Worm (Caenorhabditis elegans): Measurements from ENCODE around the gene F54C9.7.

Gene F54C9.7

DNA sequence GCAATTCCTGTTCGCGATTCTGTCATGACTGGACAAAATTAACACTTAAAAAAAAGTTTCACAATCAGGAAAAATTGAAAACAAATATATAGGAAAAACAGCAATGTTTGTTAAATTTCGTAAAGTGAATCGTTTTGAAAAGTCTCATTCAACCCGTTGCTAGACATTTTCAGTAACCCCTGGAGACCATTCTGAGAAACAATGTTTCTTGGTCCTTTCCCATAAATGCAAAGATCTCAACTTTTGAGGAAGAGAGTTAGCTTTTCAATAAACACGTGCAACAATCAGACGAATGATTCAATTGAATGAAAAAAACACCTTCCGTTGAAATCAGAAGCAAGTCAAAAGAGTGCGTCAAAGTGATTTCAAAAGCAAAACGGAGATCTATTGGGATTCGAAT lies 36.9 kb downstream of the F54C9.7 start, which contains the start of gene F28C6.9:
TSS of gene F28C6.9 (minus strand) at position 101 of the 400 bp plus-strand sequence.
- TF ChIP-seq B0310.2 (tag; optimal IDR thresholded peaks at IDR 0.05) (no peak), F13C5.2 (tag; optimal IDR thresholded peaks at IDR 0.05) (no peak), ets-7 (tag; optimal IDR thresholded peaks at IDR 0.05) (no peak), scrt-1 (GFP tag; IDR thresholded peaks at IDR 0.05) (no peak), tbx-11 (GFP tag; IDR thresholded peaks at IDR 0.05) (no peak)

DNA sequence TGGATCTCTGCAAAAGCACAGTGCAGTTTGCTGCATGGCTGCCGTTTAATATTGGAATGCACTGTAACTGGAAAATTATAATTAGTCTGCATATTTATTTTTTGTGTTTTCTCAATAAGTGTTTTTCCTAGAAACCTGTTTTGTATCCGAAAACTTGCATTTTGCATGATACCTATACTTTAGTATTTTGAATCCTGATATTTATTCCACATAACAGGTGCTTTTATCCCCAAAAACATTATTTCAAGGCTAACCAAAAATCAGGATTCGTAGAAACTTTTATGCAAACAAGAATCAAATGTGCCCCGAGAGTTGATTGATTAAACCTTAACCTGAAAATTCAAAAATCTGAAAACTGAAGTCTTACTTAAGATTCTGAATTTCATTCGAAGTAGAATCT lies 37.4 kb downstream of the F54C9.7 start:
- TF ChIP-seq hmg-4 (GFP tag; optimal IDR thresholded peaks at IDR 0.05) (no peak), ceh-13 (GFP tag; optimal IDR thresholded peaks at IDR 0.05) (no peak), hnd-1 (tag; optimal IDR thresholded peaks at IDR 0.05) (no peak), pes-1 (GFP tag; IDR thresholded peaks at IDR 0.05) (no peak), B0310.2 (tag; optimal IDR thresholded peaks at IDR 0.05) (no peak), ama-1 (optimal IDR thresholded peaks at IDR 0.05) (no peak), flt-1 (GFP tag; IDR thresholded peaks at IDR 0.05) (no peak), ets-7 (tag; optimal IDR thresholded peaks at IDR 0.05) (no peak), aly-1 (tag; optimal IDR thresholded peaks at IDR 0.05) (no peak), tra-4 (tag; optimal IDR thresholded peaks at IDR 0.05) (no peak), ceh-36 (tag; optimal IDR thresholded peaks at IDR 0.05) (no peak), tbx-37 (GFP tag; conservative IDR thresholded peaks at IDR 0.05) (no peak), F13C5.2 (tag; optimal IDR thresholded peaks at IDR 0.05) (no peak), hmbx-1 (tag; optimal IDR thresholded peaks at IDR 0.05) (no peak), scrt-1 (GFP tag; IDR thresholded peaks at IDR 0.05) (no peak)

DNA sequence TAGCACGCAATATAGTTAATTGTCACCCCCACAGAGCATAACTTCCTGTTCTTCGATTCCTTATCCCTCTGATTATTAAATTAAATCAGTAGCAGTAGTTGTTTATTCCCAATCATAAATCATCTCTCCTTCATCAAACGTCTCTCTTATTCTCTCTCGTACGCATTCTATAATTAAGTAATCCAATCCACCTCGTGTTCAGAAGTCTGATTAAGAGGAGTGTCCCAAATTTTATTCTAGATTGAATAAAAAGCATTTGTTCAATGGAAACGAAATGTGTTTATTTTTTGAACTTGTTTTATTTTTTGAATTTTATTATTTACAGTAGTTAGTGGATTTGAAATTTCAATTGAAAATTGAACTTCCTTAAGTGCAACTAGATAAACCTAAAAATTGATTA lies 38.2 kb downstream of the F54C9.7 start:
- TF ChIP-seq scrt-1 (GFP tag; IDR thresholded peaks at IDR 0.05) (no peak), sea-1 (GFP tag; conservative IDR thresholded peaks at IDR 0.05) (no peak)

DNA sequence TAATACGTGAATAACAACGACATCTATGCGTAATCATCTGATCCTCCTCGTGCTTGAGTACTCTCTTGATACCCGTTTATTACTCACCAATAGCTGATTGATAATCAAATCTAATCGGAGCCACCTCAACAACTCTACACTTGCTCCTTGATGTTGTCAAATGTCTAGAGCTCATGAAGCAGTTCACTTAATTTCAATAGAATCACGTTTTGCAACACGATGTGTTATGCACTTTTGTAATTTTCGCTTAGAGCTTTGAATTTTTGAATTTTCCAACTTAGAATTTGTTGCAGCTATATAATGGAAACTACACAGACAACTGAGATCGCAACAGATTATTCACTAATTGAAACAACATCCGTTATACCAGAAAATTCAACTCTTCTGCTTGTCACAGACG lies 39.3 kb downstream of the F54C9.7 start, which contains the start of gene T22C8.1:
TSS of gene T22C8.1 (plus strand) at position 301 of the 400 bp plus-strand sequence.
- TF ChIP-seq scrt-1 (GFP tag; IDR thresholded peaks at IDR 0.05) (no peak), ceh-36 (tag; optimal IDR thresholded peaks at IDR 0.05) (no peak), F13C5.2 (tag; optimal IDR thresholded peaks at IDR 0.05) (no peak), sea-1 (GFP tag; conservative IDR thresholded peaks at IDR 0.05) (no peak), hmbx-1 (tag; optimal IDR thresholded peaks at IDR 0.05) (no peak), ets-7 (tag; optimal IDR thresholded peaks at IDR 0.05) (no peak), ama-1 (optimal IDR thresholded peaks at IDR 0.05) (no peak), pes-1 (GFP tag; IDR thresholded peaks at IDR 0.05) (no peak), flt-1 (GFP tag; IDR thresholded peaks at IDR 0.05) (no peak)

DNA sequence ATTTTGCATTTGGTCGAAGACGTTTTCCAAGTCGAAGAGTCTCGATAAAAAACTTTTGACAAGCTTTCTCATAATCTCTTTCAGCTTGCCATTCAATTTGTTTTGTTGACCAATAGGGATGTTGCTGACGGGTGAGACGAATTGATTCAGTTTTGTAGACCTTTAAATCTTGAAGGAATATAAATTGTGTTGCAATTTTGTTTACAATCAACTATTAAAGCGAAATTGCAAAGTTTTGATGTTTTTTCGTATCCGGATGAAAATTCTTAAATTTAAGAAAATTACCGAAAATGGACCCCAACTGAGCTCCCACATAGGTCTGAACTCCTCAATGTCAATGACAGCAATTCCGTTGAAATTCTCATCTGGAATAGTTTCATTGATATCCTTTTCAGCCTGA lies 43.0 kb downstream of the F54C9.7 start:
- TF ChIP-seq tra-4 (tag; optimal IDR thresholded peaks at IDR 0.05) (no peak), scrt-1 (GFP tag; IDR thresholded peaks at IDR 0.05) (no peak), ceh-36 (tag; optimal IDR thresholded peaks at IDR 0.05) (no peak), B0310.2 (tag; optimal IDR thresholded peaks at IDR 0.05) (no peak), flt-1 (GFP tag; IDR thresholded peaks at IDR 0.05) (no peak), tbx-11 (GFP tag; IDR thresholded peaks at IDR 0.05) (no peak), pes-1 (GFP tag; IDR thresholded peaks at IDR 0.05) (no peak), F13C5.2 (tag; optimal IDR thresholded peaks at IDR 0.05) (no peak), hmbx-1 (tag; optimal IDR thresholded peaks at IDR 0.05) (no peak), ama-1 (optimal IDR thresholded peaks at IDR 0.05) (no peak), ceh-13 (GFP tag; optimal IDR thresholded peaks at IDR 0.05) (no peak), tbx-37 (GFP tag; conservative IDR thresholded peaks at IDR 0.05) (no peak), hmg-4 (GFP tag; optimal IDR thresholded peaks at IDR 0.05) (no peak), hnd-1 (tag; optimal IDR thresholded peaks at IDR 0.05) (no peak), ets-7 (tag; optimal IDR thresholded peaks at IDR 0.05) (no peak), sea-1 (GFP tag; conservative IDR thresholded peaks at IDR 0.05) (no peak), aly-1 (tag; optimal IDR thresholded peaks at IDR 0.05) (no peak)

DNA sequence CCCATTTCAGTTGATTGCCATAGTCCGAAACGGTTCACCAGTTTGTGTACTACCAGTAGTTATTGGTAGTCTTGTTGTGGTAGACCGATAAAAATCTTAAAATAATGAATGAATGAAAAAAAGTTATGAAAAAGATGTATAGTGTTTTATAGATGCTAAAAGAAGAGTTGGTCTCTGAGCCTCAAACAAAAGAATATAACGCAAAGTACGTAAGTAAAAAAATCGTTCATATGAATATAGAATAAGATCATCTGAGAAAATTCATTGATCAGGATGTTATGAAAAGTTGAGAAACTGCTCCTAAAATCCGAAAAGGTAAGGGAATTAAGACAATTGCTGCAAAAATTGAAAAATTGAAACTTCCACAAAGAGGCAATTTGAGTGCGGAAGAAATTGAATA lies 44.4 kb downstream of the F54C9.7 start, which contains the start of gene chhy-1:
TSS of gene chhy-1 (minus strand) at position 101 of the 400 bp plus-strand sequence.
- TF ChIP-seq tbx-11 (GFP tag; IDR thresholded peaks at IDR 0.05) (no peak), pes-1 (GFP tag; IDR thresholded peaks at IDR 0.05) (no peak), flt-1 (GFP tag; IDR thresholded peaks at IDR 0.05) (no peak), ets-7 (tag; optimal IDR thresholded peaks at IDR 0.05) (no peak), B0310.2 (tag; optimal IDR thresholded peaks at IDR 0.05) (no peak), ceh-36 (tag; optimal IDR thresholded peaks at IDR 0.05) (no peak), hmg-4 (GFP tag; optimal IDR thresholded peaks at IDR 0.05) (no peak)

DNA sequence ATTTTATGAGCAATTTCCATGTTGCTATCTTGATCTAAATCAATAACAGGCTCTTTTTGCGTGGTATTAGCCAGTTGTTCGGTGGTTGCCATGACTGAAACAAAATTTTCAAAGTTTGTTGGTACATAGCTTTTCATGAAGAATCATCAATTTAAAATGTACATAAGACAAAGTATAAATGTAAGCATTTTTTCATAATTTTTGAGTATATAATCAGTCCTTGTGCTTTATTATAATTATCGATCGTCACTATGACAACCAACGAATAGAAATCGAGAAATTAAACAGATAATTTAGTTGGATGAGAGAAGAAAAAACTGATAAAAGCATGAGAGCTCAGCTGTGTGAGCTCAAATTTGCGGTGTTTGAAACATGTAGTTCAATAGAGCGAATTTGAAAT lies 48.7 kb downstream of the F54C9.7 start, which contains the start of gene T22C8.3:
TSS of gene T22C8.3 (minus strand) at position 101 of the 400 bp plus-strand sequence.
- TF ChIP-seq hmg-4 (GFP tag; optimal IDR thresholded peaks at IDR 0.05) (no peak), B0310.2 (tag; optimal IDR thresholded peaks at IDR 0.05) (no peak), flt-1 (GFP tag; IDR thresholded peaks at IDR 0.05) (no peak), hnd-1 (tag; optimal IDR thresholded peaks at IDR 0.05) (no peak), pes-1 (GFP tag; IDR thresholded peaks at IDR 0.05) (no peak), tbx-37 (GFP tag; conservative IDR thresholded peaks at IDR 0.05) (no peak), ceh-13 (GFP tag; optimal IDR thresholded peaks at IDR 0.05) (no peak), ama-1 (optimal IDR thresholded peaks at IDR 0.05) (no peak), tbx-11 (GFP tag; IDR thresholded peaks at IDR 0.05) (no peak), F13C5.2 (tag; optimal IDR thresholded peaks at IDR 0.05) (no peak), ets-7 (tag; optimal IDR thresholded peaks at IDR 0.05) (no peak), hmbx-1 (tag; optimal IDR thresholded peaks at IDR 0.05) (no peak), ceh-36 (tag; optimal IDR thresholded peaks at IDR 0.05) (no peak), sea-1 (GFP tag; conservative IDR thresholded peaks at IDR 0.05) (no peak), tra-4 (tag; optimal IDR thresholded peaks at IDR 0.05) (no peak)

DNA sequence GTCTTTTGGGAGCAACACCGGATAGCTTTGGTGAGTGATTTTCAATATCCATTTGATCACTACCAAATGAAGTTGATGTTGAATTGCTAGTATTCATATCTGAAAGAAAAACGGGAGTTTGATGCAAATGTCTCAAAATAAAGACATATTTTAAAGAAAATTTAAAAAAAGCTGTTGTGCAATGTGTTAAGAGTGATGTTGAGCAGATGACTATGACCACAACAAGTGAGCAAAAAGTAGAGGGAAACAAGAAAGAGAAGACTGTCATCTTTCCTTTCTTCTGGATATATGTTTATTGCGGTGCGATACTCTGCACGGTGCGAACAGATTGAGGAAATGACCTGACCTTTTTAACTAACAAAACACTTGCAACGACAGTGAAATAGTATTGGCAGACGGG lies 50.3 kb downstream of the F54C9.7 start, which contains the start of gene T22C8.4:
TSS of gene T22C8.4 (minus strand) at position 101 of the 400 bp plus-strand sequence.
- no peak for TF ChIP-seq aly-1 (tag; optimal IDR thresholded peaks at IDR 0.05)
- TF ChIP-seq ceh-36 (tag; optimal IDR thresholded peaks at IDR 0.05) = no peak
- TF ChIP-seq flt-1 (GFP tag; IDR thresholded peaks at IDR 0.05) = no peak
- no peak for TF ChIP-seq hnd-1 (tag; optimal IDR thresholded peaks at IDR 0.05)
- TF ChIP-seq ama-1 (optimal IDR thresholded peaks at IDR 0.05) = no peak
- TF ChIP-seq ceh-13 (GFP tag; optimal IDR thresholded peaks at IDR 0.05) = no peak
- TF ChIP-seq scrt-1 (GFP tag; IDR thresholded peaks at IDR 0.05) = no peak
- TF ChIP-seq ets-7 (tag; optimal IDR thresholded peaks at IDR 0.05) = no peak
- no peak for TF ChIP-seq tra-4 (tag; optimal IDR thresholded peaks at IDR 0.05)
- TF ChIP-seq F13C5.2 (tag; optimal IDR thresholded peaks at IDR 0.05) = no peak
- no peak for TF ChIP-seq pes-1 (GFP tag; IDR thresholded peaks at IDR 0.05)
- TF ChIP-seq hmg-4 (GFP tag; optimal IDR thresholded peaks at IDR 0.05) = no peak
- TF ChIP-seq tbx-11 (GFP tag; IDR thresholded peaks at IDR 0.05) = no peak
